Worm (Caenorhabditis elegans): ENCODE data around the gene str-256.

DNA sequence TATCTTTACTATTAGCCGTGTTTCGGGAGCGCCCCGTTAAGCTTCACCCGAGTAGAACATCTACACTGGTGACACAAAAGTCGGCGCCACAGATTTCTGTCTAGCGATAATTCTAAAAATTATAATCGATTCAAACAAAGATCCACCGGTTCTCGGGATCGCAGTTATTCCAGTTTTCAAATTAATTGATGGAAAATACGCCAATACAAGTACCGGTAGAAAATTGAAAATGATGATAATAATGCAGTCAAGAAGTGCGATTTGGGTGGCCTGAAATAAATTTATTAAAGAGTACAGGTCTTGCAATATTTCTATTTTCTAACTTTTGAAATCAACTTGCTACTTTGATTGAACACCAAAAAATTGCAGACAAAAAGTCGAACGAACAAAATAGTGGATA lies 33.6 kb downstream of the str-256 start:
- TF ChIP-seq ceh-90 (tag; optimal IDR thresholded peaks at IDR 0.05), result no peak
- no peak for TF ChIP-seq mdl-1 (tag; optimal IDR thresholded peaks at IDR 0.05)
- TF ChIP-seq snpc-4 (tag; optimal IDR thresholded peaks at IDR 0.05), result no peak
- no peak for TF ChIP-seq efl-1 (optimal IDR thresholded peaks at IDR 0.05)
- peak in 1 of 2 experiments; percentile 85 for TF ChIP-seq efl-1 (GFP tag; optimal IDR thresholded peaks at IDR 0.05 in 1 of 2)

Measured in whole organism, L1 larva.